Fruit fly (Drosophila melanogaster) whole organism, embryonic: ENCODE data around the gene CG43901.

Source experiments
- BtbVII ChIP-seq: fragments of 200-800 bp; sonication (Bioruptor generic); optimal IDR thresholded peaks from 3 replicates; lab custom pipeline; 2017; ENCODE audit warnings: missing biosample characterization, mild to moderate bottlenecking, missing genetic modification characterization
- CG10209 ChIP-seq: fragments of 200-800 bp; sonication (Bioruptor generic); optimal IDR thresholded peaks from 3 replicates; lab custom pipeline; 2017; ENCODE audit warnings: missing biosample characterization, mild to moderate bottlenecking, missing genetic modification characterization, missing genetic modification reagents
- CG10321 ChIP-seq: fragments of 200-800 bp; sonication (Bioruptor generic); IDR thresholded peaks from 2 replicates; pipeline ENCODE4 v1.3.6; 2022; ENCODE audit warnings: missing biosample characterization, missing genetic modification characterization
- CG10366 ChIP-seq: fragments of 200-800 bp; sonication (Bioruptor generic); IDR thresholded peaks from 2 replicates; pipeline ENCODE4 v1.3.6; 2022; ENCODE audit warnings: missing biosample characterization, missing genetic modification characterization
- CG10543 ChIP-seq: fragments of 200-800 bp; sonication (Bioruptor generic); optimal IDR thresholded peaks from 3 replicates; lab custom pipeline; 2017; ENCODE audit warnings: missing biosample characterization, mild to moderate bottlenecking, missing genetic modification characterization, moderate library complexity
- CG11723 ChIP-seq: fragments of 200-800 bp; sonication (Bioruptor generic); optimal IDR thresholded peaks from 2 replicates; lab custom pipeline; 2017; ENCODE audit warnings: missing biosample characterization, mild to moderate bottlenecking, missing genetic modification characterization
- CG12104 ChIP-seq: fragments of 200-800 bp; sonication (Bioruptor generic); optimal IDR thresholded peaks from 3 replicates; lab custom pipeline; 2016; ENCODE audit warnings: missing biosample characterization, missing genetic modification characterization
- CG12219 ChIP-seq: fragments of 200-800 bp; sonication (Bioruptor generic); optimal IDR thresholded peaks from 3 replicates; lab custom pipeline; 2018; ENCODE audit warnings: missing biosample characterization, mild to moderate bottlenecking, missing genetic modification characterization
- CG12299 ChIP-seq: fragments of 200-800 bp; sonication (Bioruptor generic); optimal IDR thresholded peaks from 2 replicates; lab custom pipeline; 2018; ENCODE audit warnings: missing biosample characterization, mild to moderate bottlenecking, missing genetic modification characterization
- CG1233 ChIP-seq: fragments of 200-800 bp; sonication (Bioruptor generic); optimal IDR thresholded peaks from 4 replicates; lab custom pipeline; 2018; ENCODE audit warnings: missing biosample characterization, mild to moderate bottlenecking, missing genetic modification characterization
- CG13624 ChIP-seq: fragments of 200-800 bp; sonication (Bioruptor generic); optimal IDR thresholded peaks from 2 replicates; lab custom pipeline; 2016; ENCODE audit warnings: missing biosample characterization, missing genetic modification characterization
- CG16813 ChIP-seq: fragments of 200-800 bp; sonication (Bioruptor generic); IDR thresholded peaks from 3 replicates; pipeline ENCODE4 v1.3.6; 2022; ENCODE audit warnings: missing biosample characterization, missing genetic modification characterization; ENCODE audit not compliant: partially characterized antibody
- CG17361 ChIP-seq: fragments of 200-800 bp; sonication (Bioruptor generic); IDR thresholded peaks from 3 replicates; pipeline ENCODE4 v1.3.6; 2022; ENCODE audit warnings: missing biosample characterization, missing genetic modification characterization
- CG17829 ChIP-seq: fragments of 200-800 bp; optimal IDR thresholded peaks from 2 replicates; lab custom pipeline; 2019; ENCODE audit warnings: missing biosample characterization, mild to moderate bottlenecking, missing genetic modification characterization, moderate library complexity
- CG18011 ChIP-seq: fragments of 200-800 bp; sonication (Bioruptor generic); optimal IDR thresholded peaks from 2 replicates; lab custom pipeline; 2017; ENCODE audit warnings: missing biosample characterization, missing genetic modification characterization, mild to moderate bottlenecking, moderate library complexity, missing genotype
- CG18476 ChIP-seq: fragments of 200-800 bp; sonication (Bioruptor generic); optimal IDR thresholded peaks from 2 replicates; lab custom pipeline; 2016; ENCODE audit warnings: missing biosample characterization, mild to moderate bottlenecking, missing genetic modification characterization
- CG30403 ChIP-seq: fragments of 200-800 bp; sonication (Bioruptor generic); optimal IDR thresholded peaks from 3 replicates; lab custom pipeline; 2016; ENCODE audit warnings: missing biosample characterization, missing genetic modification characterization
- CG4707 ChIP-seq: fragments of 200-800 bp; sonication (Bioruptor generic); optimal IDR thresholded peaks from 2 replicates; lab custom pipeline; 2018; ENCODE audit warnings: missing biosample characterization, mild to moderate bottlenecking, missing genetic modification characterization, moderate library complexity
- CG6765 ChIP-seq: fragments of 200-800 bp; sonication (Bioruptor generic); optimal IDR thresholded peaks from 3 replicates; lab custom pipeline; 2017; ENCODE audit warnings: missing biosample characterization, mild to moderate bottlenecking, missing genetic modification characterization
- CG6813 ChIP-seq: fragments of 200-800 bp; sonication (Bioruptor generic); optimal IDR thresholded peaks from 2 replicates; lab custom pipeline; 2017; ENCODE audit warnings: missing biosample characterization, missing genetic modification characterization, mild to moderate bottlenecking, moderate library complexity, missing genetic modification reagents
- CG9215 ChIP-seq: fragments of 200-800 bp; sonication (Bioruptor generic); IDR thresholded peaks from 2 replicates; pipeline ENCODE4 v1.3.6; 2022; ENCODE audit warnings: missing biosample characterization, missing genetic modification characterization
- CG9437 ChIP-seq: fragments of 200-800 bp; sonication (Bioruptor generic); optimal IDR thresholded peaks from 2 replicates; lab custom pipeline; 2018; ENCODE audit warnings: missing biosample characterization, mild to moderate bottlenecking, missing genetic modification characterization
- Dbx ChIP-seq: fragments of 200-800 bp; sonication (Bioruptor generic); IDR thresholded peaks from 3 replicates; pipeline ENCODE4 v1.3.6; 2022; ENCODE audit warnings: missing biosample characterization, missing genetic modification characterization
- GATAe ChIP-seq: fragments of 200-800 bp; sonication (Bioruptor generic); conservative IDR thresholded peaks from 2 replicates; pipeline ENCODE4 v1.3.6; 2022; ENCODE audit warnings: missing biosample characterization, missing genetic modification characterization
- Ravus ChIP-seq: fragments of 200-800 bp; sonication (Bioruptor generic); IDR thresholded peaks from 2 replicates; pipeline ENCODE4 v1.3.6; 2022; ENCODE audit warnings: missing biosample characterization, missing genetic modification characterization
- Taf1 ChIP-seq: fragments of 200-800 bp; sonication (Bioruptor generic); IDR thresholded peaks from 2 replicates; pipeline ENCODE4 v1.3.6; 2022; ENCODE audit warnings: missing biosample characterization, missing genetic modification characterization
- Usf ChIP-seq: fragments of 200-800 bp; sonication (Bioruptor generic); optimal IDR thresholded peaks from 2 replicates; lab custom pipeline; 2017; ENCODE audit warnings: missing genotype, missing biosample characterization, missing genetic modification characterization
- Xbp1 ChIP-seq: fragments of 200-800 bp; sonication (Bioruptor generic); optimal IDR thresholded peaks from 3 replicates; lab custom pipeline; 2016; ENCODE audit warnings: missing biosample characterization, mild to moderate bottlenecking, missing genetic modification characterization
- ac ChIP-seq: fragments of 200-800 bp; sonication (Bioruptor generic); optimal IDR thresholded peaks from 3 replicates; lab custom pipeline; 2017; ENCODE audit warnings: missing biosample characterization, mild to moderate bottlenecking, missing genetic modification characterization
- ara ChIP-seq: fragments of 200-800 bp; sonication (Bioruptor generic); IDR thresholded peaks from 2 replicates; pipeline ENCODE4 v1.3.6; 2022; ENCODE audit warnings: missing biosample characterization, missing genetic modification characterization
- ato ChIP-seq: fragments of 200-800 bp; sonication (Bioruptor generic); IDR thresholded peaks from 2 replicates; pipeline ENCODE4 v1.3.6; 2022; ENCODE audit warnings: missing biosample characterization, missing genetic modification characterization; ENCODE audit not compliant: partially characterized antibody
- cato ChIP-seq: fragments of 200-800 bp; sonication (Bioruptor generic); optimal IDR thresholded peaks from 2 replicates; lab custom pipeline; 2016; ENCODE audit warnings: missing biosample characterization, missing genetic modification characterization, borderline replicate concordance
- crol ChIP-seq: fragments of 200-800 bp; sonication (Bioruptor generic); IDR thresholded peaks from 2 replicates; pipeline ENCODE4 v1.3.6; 2022; ENCODE audit warnings: missing biosample characterization, missing genetic modification characterization
- cwo ChIP-seq: fragments of 200-800 bp; sonication (Bioruptor generic); optimal IDR thresholded peaks from 3 replicates; lab custom pipeline; 2017; ENCODE audit warnings: missing biosample characterization, missing genetic modification characterization, mild to moderate bottlenecking, moderate library complexity, missing genetic modification reagents
- dmrt11E ChIP-seq: fragments of 200-800 bp; sonication (Bioruptor generic); optimal IDR thresholded peaks from 3 replicates; lab custom pipeline; 2018; ENCODE audit warnings: missing biosample characterization, mild to moderate bottlenecking, missing genetic modification characterization, moderate library complexity
- dpn ChIP-seq, 2 experiments: fragments of 200-800 bp; sonication (Bioruptor generic); optimal IDR thresholded peaks; 3 replicates each; lab custom pipeline; 2016; ENCODE audit warnings: missing biosample characterization in 2 of 2, missing genetic modification characterization in 2 of 2
- en ChIP-seq: fragments of 200-800 bp; sonication (Bioruptor generic); optimal IDR thresholded peaks from 2 replicates; lab custom pipeline; 2016; ENCODE audit warnings: missing biosample characterization, missing genetic modification characterization
- ham ChIP-seq: fragments of 200-800 bp; sonication (Bioruptor generic); IDR thresholded peaks from 2 replicates; pipeline ENCODE4 v1.3.6; 2022; ENCODE audit warnings: missing biosample characterization, missing genetic modification characterization
- kay ChIP-seq: fragments of 200-800 bp; sonication (Bioruptor generic); optimal IDR thresholded peaks from 2 replicates; lab custom pipeline; 2016; ENCODE audit warnings: missing biosample characterization, missing genetic modification characterization
- lab ChIP-seq: fragments of 200-800 bp; sonication (Bioruptor generic); optimal IDR thresholded peaks from 3 replicates; lab custom pipeline; 2017; ENCODE audit warnings: missing biosample characterization, missing genetic modification characterization, mild to moderate bottlenecking, moderate library complexity, missing genetic modification reagents
- lilli ChIP-seq: fragments of 200-800 bp; sonication (Bioruptor generic); optimal IDR thresholded peaks from 3 replicates; lab custom pipeline; 2016; ENCODE audit warnings: missing biosample characterization, missing genetic modification characterization
- lola ChIP-seq, 3 experiments: fragments of >200 bp in 2 of 3; fragments of 200-800 bp in 1 of 3; sonication (Bioruptor generic) in 1 of 3; optimal IDR thresholded peaks; 2 replicates each; lab custom pipeline; 2017 to 2019; ENCODE audit warnings: missing biosample characterization in 3 of 3, missing genetic modification characterization in 3 of 3, mild to moderate bottlenecking in 1 of 3, moderate library complexity in 1 of 3
- org-1 ChIP-seq: fragments of 200-800 bp; sonication (Bioruptor generic); optimal IDR thresholded peaks from 2 replicates; lab custom pipeline; 2017; ENCODE audit warnings: missing biosample characterization, missing genetic modification characterization
- p53 ChIP-seq: fragments of 200-800 bp; sonication (Bioruptor generic); optimal IDR thresholded peaks from 2 replicates; lab custom pipeline; 2016; ENCODE audit warnings: missing biosample characterization, missing genetic modification characterization
- pfk ChIP-seq: fragments of 200-800 bp; sonication (Bioruptor generic); optimal IDR thresholded peaks from 2 replicates; lab custom pipeline; 2018; ENCODE audit warnings: missing biosample characterization, mild to moderate bottlenecking, missing genetic modification characterization, moderate library complexity
- sd ChIP-seq: fragments of 200-800 bp; sonication (Bioruptor generic); optimal IDR thresholded peaks from 3 replicates; lab custom pipeline; 2018; ENCODE audit warnings: missing biosample characterization, mild to moderate bottlenecking, missing genetic modification characterization, moderate library complexity
- sim ChIP-seq: fragments of 200-800 bp; sonication (Bioruptor generic); IDR thresholded peaks from 2 replicates; pipeline ENCODE4 v1.3.6; 2022; ENCODE audit warnings: missing biosample characterization, missing genetic modification characterization
- stc ChIP-seq: fragments of 200-800 bp; sonication (Bioruptor generic); IDR thresholded peaks from 2 replicates; pipeline ENCODE4 v1.3.6; 2022; ENCODE audit warnings: missing biosample characterization, missing genetic modification characterization
- unc-4 ChIP-seq: fragments of 200-800 bp; sonication (Bioruptor generic); IDR thresholded peaks from 2 replicates; pipeline ENCODE4 v1.3.6; 2022; ENCODE audit warnings: missing biosample characterization, missing genetic modification characterization; ENCODE audit not compliant: partially characterized antibody
- unpg ChIP-seq: fragments of 200-800 bp; sonication (Bioruptor generic); optimal IDR thresholded peaks from 3 replicates; lab custom pipeline; 2018; ENCODE audit warnings: missing biosample characterization, mild to moderate bottlenecking, missing genetic modification characterization, moderate library complexity
- vfl ChIP-seq: fragments of 200-800 bp; sonication (Bioruptor generic); optimal IDR thresholded peaks from 2 replicates; lab custom pipeline; 2016; ENCODE audit warnings: missing biosample characterization, missing genetic modification characterization

The CG43901 gene

dm6 chrX:10882786-10883185 lies 22.8 kb upstream of the CG43901 start:
- no peak for TF ChIP-seq CG11723 (GFP tag; lab: Kevin White, UChicago)
- no peak for TF ChIP-seq GATAe
- TF ChIP-seq CG6813 (GFP tag; lab: Kevin White, UChicago), result no peak
- TF ChIP-seq cwo (GFP tag; lab: Kevin White, UChicago), result no peak
- no peak for TF ChIP-seq CG9215 (GFP tag; lab: Robert Waterston, UW)
- TF ChIP-seq crol (GFP tag; lab: Robert Waterston, UW), result no peak
- no peak for TF ChIP-seq en (GFP tag; lab: Kevin White, UChicago)
- no peak for TF ChIP-seq ato (GFP tag; lab: Robert Waterston, UW)
- no peak for TF ChIP-seq stc (GFP tag; lab: Robert Waterston, UW)
- no peak for TF ChIP-seq Ravus (GFP tag; lab: Robert Waterston, UW)
- TF ChIP-seq CG16813 (GFP tag; lab: Robert Waterston, UW), result no peak
- no peak for TF ChIP-seq kay (GFP tag; lab: Kevin White, UChicago)
- no peak for TF ChIP-seq CG12219 (GFP tag; lab: Kevin White, UChicago)
- TF ChIP-seq CG30403 (GFP tag; lab: Kevin White, UChicago), result no peak
- no peak for TF ChIP-seq Usf (GFP tag; lab: Kevin White, UChicago)
- no peak for TF ChIP-seq p53
- TF ChIP-seq CG10321 (GFP tag; lab: Robert Waterston, UW), result no peak
- no peak for TF ChIP-seq pfk
- TF ChIP-seq CG9437, result no peak
- TF ChIP-seq Xbp1 (GFP tag; lab: Kevin White, UChicago), result peak; percentile 19
- no peak for TF ChIP-seq lilli (GFP tag; lab: Kevin White, UChicago)
- TF ChIP-seq lola (GFP tag; optimal IDR thresholded peaks at IDR 0.05; lab: Kevin White, UChicago), result no peak
- TF ChIP-seq Dbx (GFP tag; lab: Robert Waterston, UW), result no peak
- no peak for TF ChIP-seq ac (GFP tag; lab: Kevin White, UChicago)
- TF ChIP-seq sd (tag; lab: Kevin White, UChicago), result no peak
- TF ChIP-seq ham, result no peak
- no peak for TF ChIP-seq CG17829
- no peak for TF ChIP-seq vfl (GFP tag; lab: Kevin White, UChicago)
- TF ChIP-seq CG13624 (GFP tag; lab: Kevin White, UChicago), result no peak
- TF ChIP-seq sim (GFP tag; lab: Robert Waterston, UW), result no peak
- no peak for TF ChIP-seq Taf1 (GFP tag; lab: Robert Waterston, UW)
- no peak for TF ChIP-seq CG10543 (GFP tag; lab: Kevin White, UChicago)
- TF ChIP-seq CG10209 (GFP tag; lab: Kevin White, UChicago), result peak; percentile 2
- TF ChIP-seq CG10366 (GFP tag; lab: Robert Waterston, UW), result no peak
- no peak for TF ChIP-seq CG6765 (GFP tag; lab: Kevin White, UChicago)
- no peak for TF ChIP-seq CG12299
- TF ChIP-seq CG1233 (GFP tag; lab: Kevin White, UChicago), result no peak
- TF ChIP-seq cato (GFP tag; lab: Kevin White, UChicago), result no peak
- TF ChIP-seq BtbVII, result no peak
- TF ChIP-seq unc-4, result no peak
- no peak for TF ChIP-seq CG18476 (GFP tag; lab: Kevin White, UChicago)
- peak; percentile 21 for TF ChIP-seq lab (GFP tag; lab: Kevin White, UChicago)
- no peak for TF ChIP-seq CG18011 (GFP tag; lab: Kevin White, UChicago)
- no peak for TF ChIP-seq CG17361 (GFP tag; lab: Robert Waterston, UW)
- TF ChIP-seq org-1 (GFP tag; lab: Kevin White, UChicago), result no peak
- TF ChIP-seq unpg (GFP tag; lab: Kevin White, UChicago), result peak; percentile 29
- no peak for TF ChIP-seq CG4707 (GFP tag; lab: Kevin White, UChicago)
- TF ChIP-seq dmrt11E (tag; lab: Kevin White, UChicago), result peak; percentile 16
- TF ChIP-seq CG12104 (GFP tag; lab: Kevin White, UChicago), result no peak
- 0 out of 2 replicates have a peak, but pooled peaks have one; percentile 17 for TF ChIP-seq ara
- TF ChIP-seq dpn (GFP tag; optimal IDR thresholded peaks at IDR 0.05; lab: Kevin White, UChicago), result peak in 1 of 2 experiments; percentile 5
